Worm (Caenorhabditis elegans) whole organism, L1 larva: ENCODE measurements around the gene slc-30A9.
A peak's percentile ranks its signal among the peaks of the same experiment; 100 is the strongest.

Experiments used
- C04F5.9 ChIP-seq: sonication (generic microtip); optimal IDR thresholded peaks from 2 replicates; lab custom pipeline; 2016; ENCODE audit warnings: missing genetic modification characterization, missing compliant biosample characterization
- C16A3.4 ChIP-seq: fragments of 150-350 bp; optimal IDR thresholded peaks from 2 replicates; lab custom pipeline; 2014; ENCODE audit warnings: missing biosample characterization, missing genetic modification characterization
- ama-1 ChIP-seq: fragments of 150-350 bp; optimal IDR thresholded peaks from 2 replicates; lab custom pipeline; 2014
- blmp-1 ChIP-seq: fragments of 150-350 bp; optimal IDR thresholded peaks from 2 replicates; lab custom pipeline; 2014; ENCODE audit warnings: missing biosample characterization, missing genetic modification characterization
- dpl-1 ChIP-seq, 3 experiments: fragments of 150-350 bp in 2 of 3; sonication (generic microtip) in 1 of 3; optimal IDR thresholded peaks; 2 replicates each; lab custom pipeline; 2014 to 2017; ENCODE audit warnings: missing biosample characterization in 3 of 3, missing genetic modification characterization in 3 of 3, missing genetic modification reagents in 3 of 3
- efl-1 ChIP-seq, 4 experiments: fragments of 150-350 bp; optimal IDR thresholded peaks in 3 of 4; peaks in 1 of 4; 1 replicate in 1 of 4; 2 replicates in 3 of 4; lab custom pipeline; 2014; ENCODE audit warnings: missing biosample characterization in 2 of 4, missing genetic modification characterization in 2 of 4, missing genetic modification reagents in 2 of 4
- efl-3 ChIP-seq: fragments of 200-800 bp; sonication (Bioruptor generic); optimal IDR thresholded peaks from 2 replicates; lab custom pipeline; 2018; ENCODE audit warnings: mild to moderate bottlenecking, missing genetic modification characterization, missing compliant biosample characterization
- elt-2 ChIP-seq: sonication (generic microtip); optimal IDR thresholded peaks from 2 replicates; lab custom pipeline; 2016; ENCODE audit warnings: missing genetic modification characterization, mild to moderate bottlenecking, inconsistent platforms, missing compliant biosample characterization, missing genetic modification reagents
- elt-3 ChIP-seq, 6 experiments: fragments of 150-350 bp in 1 of 6; sonication (generic microtip); optimal IDR thresholded peaks; 2 replicates each; lab custom pipeline; 2017 to 2018; ENCODE audit warnings: missing biosample characterization in 6 of 6, missing genetic modification characterization in 6 of 6, inconsistent platforms in 1 of 6
- grh-1 ChIP-seq: fragments of 200-800 bp; sonication (Bioruptor generic); IDR thresholded peaks from 2 replicates; pipeline ENCODE4 v1.3.6; 2022; ENCODE audit warnings: missing genetic modification reagents, missing genetic modification characterization, missing compliant biosample characterization
- hpl-2 ChIP-seq: fragments of 150-350 bp; optimal IDR thresholded peaks from 2 replicates; lab custom pipeline; 2014; ENCODE audit warnings: missing biosample characterization, missing genetic modification reagents, missing genetic modification characterization
- jun-1 ChIP-seq: fragments of 150-350 bp; optimal IDR thresholded peaks from 2 replicates; lab custom pipeline; 2014; ENCODE audit warnings: missing biosample characterization, missing genetic modification reagents, missing genetic modification characterization
- lin-13 ChIP-seq: fragments of 150-350 bp; optimal IDR thresholded peaks from 2 replicates; lab custom pipeline; 2014; ENCODE audit warnings: missing biosample characterization, missing genetic modification reagents, missing genetic modification characterization
- lin-14 ChIP-seq: fragments of 200-800 bp; sonication (Bioruptor generic); optimal IDR thresholded peaks from 2 replicates; lab custom pipeline; 2018; ENCODE audit warnings: mild to moderate bottlenecking, missing genetic modification characterization, moderate library complexity, missing compliant biosample characterization
- lin-35 ChIP-seq, 2 experiments: fragments of 150-350 bp; optimal IDR thresholded peaks; 2 replicates each; lab custom pipeline; 2014; ENCODE audit warnings: missing biosample characterization in 2 of 2, missing genetic modification characterization in 2 of 2, missing genetic modification reagents in 2 of 2
- lsy-2 ChIP-seq, 2 experiments: fragments of 150-350 bp; optimal IDR thresholded peaks; 2 replicates each; lab custom pipeline; 2014; ENCODE audit warnings: missing biosample characterization in 2 of 2, missing genetic modification characterization in 2 of 2
- mef-2 ChIP-seq: fragments of 150-350 bp; optimal IDR thresholded peaks from 2 replicates; lab custom pipeline; 2014; ENCODE audit warnings: missing biosample characterization, missing genetic modification characterization
- mep-1 ChIP-seq: fragments of 150-350 bp; optimal IDR thresholded peaks from 2 replicates; lab custom pipeline; 2014; ENCODE audit warnings: missing biosample characterization, missing genetic modification characterization
- nhr-19 ChIP-seq: fragments of 200-800 bp; sonication (Bioruptor generic); conservative IDR thresholded peaks from 2 replicates; pipeline ENCODE4 v1.3.6; 2022; ENCODE audit warnings: missing genetic modification characterization, missing compliant biosample characterization
- nhr-20 ChIP-seq: sonication (generic microtip); optimal IDR thresholded peaks from 2 replicates; lab custom pipeline; 2016; ENCODE audit warnings: mild to moderate bottlenecking, missing genetic modification characterization, missing compliant biosample characterization
- nhr-237 ChIP-seq: fragments of 150-350 bp; optimal IDR thresholded peaks from 2 replicates; lab custom pipeline; 2014; ENCODE audit warnings: missing biosample characterization, missing genetic modification characterization
- nhr-28 ChIP-seq: fragments of 150-350 bp; optimal IDR thresholded peaks from 2 replicates; lab custom pipeline; 2014; ENCODE audit warnings: missing biosample characterization, missing genetic modification characterization
- nhr-47 ChIP-seq: sonication (generic microtip); optimal IDR thresholded peaks from 2 replicates; lab custom pipeline; 2016; ENCODE audit warnings: mild to moderate bottlenecking, missing genetic modification characterization, moderate library complexity, missing compliant biosample characterization
- nhr-71 ChIP-seq: sonication (generic microtip); optimal IDR thresholded peaks from 2 replicates; lab custom pipeline; 2016; ENCODE audit warnings: mild to moderate bottlenecking, missing genetic modification characterization, moderate library complexity, missing compliant biosample characterization
- nhr-85 ChIP-seq: sonication (generic microtip); peaks from one replicate; lab custom pipeline; 2016; ENCODE audit warnings: missing genetic modification characterization, inconsistent platforms, missing compliant biosample characterization
- nhr-90 ChIP-seq: sonication (generic microtip); optimal IDR thresholded peaks from 2 replicates; lab custom pipeline; 2016; ENCODE audit warnings: mild to moderate bottlenecking, missing genetic modification characterization, missing compliant biosample characterization; ENCODE audit not compliant: poor library complexity
- skn-1 ChIP-seq: fragments of 150-350 bp; optimal IDR thresholded peaks from 2 replicates; lab custom pipeline; 2014; ENCODE audit warnings: missing biosample characterization, missing genetic modification characterization
- snpc-4 ChIP-seq: fragments of 150-350 bp; optimal IDR thresholded peaks from 2 replicates; lab custom pipeline; 2014; ENCODE audit warnings: missing biosample characterization, missing genetic modification characterization
- snu-23 ChIP-seq: sonication (generic microtip); optimal IDR thresholded peaks from 2 replicates; lab custom pipeline; 2016; ENCODE audit warnings: missing genetic modification characterization, missing compliant biosample characterization
- sox-4 ChIP-seq: sonication (generic microtip); optimal IDR thresholded peaks from 2 replicates; lab custom pipeline; 2016; ENCODE audit warnings: missing genetic modification characterization, missing compliant biosample characterization
- unc-62 ChIP-seq: fragments of 150-350 bp; optimal IDR thresholded peaks from 2 replicates; lab custom pipeline; 2014; ENCODE audit warnings: missing biosample characterization, missing genetic modification reagents, missing genetic modification characterization
- unc-98 ChIP-seq: fragments of 200-800 bp; sonication (Bioruptor generic); IDR thresholded peaks from 2 replicates; pipeline ENCODE4 v1.3.6; 2022; ENCODE audit warnings: missing genetic modification characterization, missing compliant biosample characterization
- vab-15 ChIP-seq: sonication (generic microtip); optimal IDR thresholded peaks from 2 replicates; lab custom pipeline; 2017; ENCODE audit warnings: missing genotype, mild to moderate bottlenecking, missing genetic modification characterization, missing compliant biosample characterization
- xbp-1 ChIP-seq: sonication (generic microtip); optimal IDR thresholded peaks from 2 replicates; lab custom pipeline; 2016; ENCODE audit warnings: missing genetic modification characterization, missing compliant biosample characterization
- zag-1 ChIP-seq: fragments of 150-350 bp; optimal IDR thresholded peaks from 2 replicates; lab custom pipeline; 2014; ENCODE audit warnings: missing biosample characterization, missing genetic modification characterization

slc-30A9 gene

ce11 chrIII:2657783-2658182, 40.8 kb downstream of the slc-30A9 start, which contains the start of gene let-805:
let-805 (plus strand) TSS chrIII:2658083.
- TF ChIP-seq hpl-2 (GFP tag; lab: Kevin White, UChicago) = no peak
- TF ChIP-seq dpl-1 (GFP tag; optimal IDR thresholded peaks at IDR 0.05; lab: Kevin White, UChicago) = no peak
- TF ChIP-seq nhr-85 (tag; lab: Kevin White, UChicago) = peak; percentile 12
- no peak for TF ChIP-seq efl-3 (GFP tag; lab: Kevin White, UChicago)
- TF ChIP-seq efl-1 (optimal IDR thresholded peaks at IDR 0.05; lab: Kevin White, UChicago) = no peak
- peak in 1 of 2 experiments; percentile 65 for TF ChIP-seq efl-1 (GFP tag; optimal IDR thresholded peaks at IDR 0.05 in 1 of 2; lab: Kevin White, UChicago)
- no peak for TF ChIP-seq unc-98 (GFP tag; lab: Robert Waterston, UW)
- no peak for TF ChIP-seq grh-1 (GFP tag; lab: Robert Waterston, UW)
- no peak for TF ChIP-seq elt-3 (tag; optimal IDR thresholded peaks at IDR 0.05; lab: Kevin White, UChicago)
- no peak for TF ChIP-seq snpc-4 (tag; lab: Kevin White, UChicago)

DNA sequence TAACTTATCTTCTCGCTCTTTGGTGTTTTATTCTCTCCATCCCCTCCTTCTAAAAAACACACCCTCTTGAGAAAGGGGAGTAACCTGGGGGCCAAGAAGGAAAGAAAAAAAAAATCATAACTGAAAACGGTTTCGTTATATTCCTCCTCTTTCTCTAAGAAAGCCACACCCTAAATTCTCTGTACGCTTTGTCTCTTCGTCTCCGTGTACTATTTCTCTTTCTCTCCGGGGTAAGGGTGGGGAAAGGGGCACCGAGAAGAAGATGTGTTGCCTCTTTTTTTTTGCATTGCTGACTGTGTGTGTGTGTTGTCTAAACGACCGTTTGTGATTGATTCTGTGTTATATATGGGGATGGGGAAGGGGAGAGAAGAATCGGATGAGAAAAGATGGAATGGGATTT, 42.4 kb downstream of the slc-30A9 start:
- TF ChIP-seq unc-98 (GFP tag; lab: Robert Waterston, UW) = no peak
- peak; percentile 83 for TF ChIP-seq lin-14 (GFP tag; lab: Kevin White, UChicago)
- peak; percentile 91 for TF ChIP-seq nhr-85 (tag; lab: Kevin White, UChicago)
- peak; percentile 10 for TF ChIP-seq nhr-47
- peak; percentile 25 for TF ChIP-seq lin-13 (GFP tag; lab: Kevin White, UChicago)
- 0 out of 2 replicates have a peak, but pooled peaks have one; percentile 3 for TF ChIP-seq nhr-19 (GFP tag; lab: Robert Waterston, UW)
- no peak for TF ChIP-seq C04F5.9 (tag; lab: Kevin White, UChicago)
- TF ChIP-seq snu-23 = peak; percentile 46
- peak; percentile 29 for TF ChIP-seq C16A3.4 (tag; lab: Kevin White, UChicago)
- TF ChIP-seq ama-1 (lab: Kevin White, UChicago) = no peak
- TF ChIP-seq zag-1 (tag; lab: Kevin White, UChicago) = no peak
- TF ChIP-seq xbp-1 (tag; lab: Kevin White, UChicago) = no peak
- no peak for TF ChIP-seq efl-1 (optimal IDR thresholded peaks at IDR 0.05; lab: Kevin White, UChicago)
- TF ChIP-seq efl-1 (GFP tag; optimal IDR thresholded peaks at IDR 0.05 in 1 of 2; lab: Kevin White, UChicago) = peak in 1 of 2 experiments; percentile 22
- TF ChIP-seq nhr-28 = no peak
- no peak for TF ChIP-seq mef-2 (tag; lab: Kevin White, UChicago)
- peak; percentile 81 for TF ChIP-seq blmp-1
- no peak for TF ChIP-seq sox-4 (tag; lab: Kevin White, UChicago)
- peak; percentile 56 for TF ChIP-seq mep-1
- peak; percentile 33 for TF ChIP-seq nhr-20 (tag; lab: Kevin White, UChicago)
- peak; percentile 18 for TF ChIP-seq nhr-90 (tag; lab: Kevin White, UChicago)
- peak in 4 of 6 experiments; percentile 1 to 61 (median 31) for TF ChIP-seq elt-3 (tag; optimal IDR thresholded peaks at IDR 0.05; lab: Kevin White, UChicago)
- peak in 1 of 2 experiments; percentile 25 for TF ChIP-seq lsy-2 (tag; optimal IDR thresholded peaks at IDR 0.05; lab: Kevin White, UChicago)
- no peak for TF ChIP-seq nhr-237 (tag; lab: Kevin White, UChicago)
- peak; percentile 32 for TF ChIP-seq nhr-71 (tag; lab: Kevin White, UChicago)
- TF ChIP-seq jun-1 (tag; lab: Kevin White, UChicago) = no peak
- TF ChIP-seq skn-1 (tag; lab: Kevin White, UChicago) = no peak
- no peak for TF ChIP-seq unc-62 (GFP tag; lab: Kevin White, UChicago)
- no peak for TF ChIP-seq vab-15

- TF ChIP-seq elt-2 (peak; percentile 73), lin-35 (GFP tag; optimal IDR thresholded peaks at IDR 0.05; lab: Kevin White, UChicago) (no peak)
Observed at ce11 chrIII:2652704-2653566, 45.7 kb downstream of the slc-30A9 start.
